Worm (Caenorhabditis elegans) whole organism, L2 larva: ENCODE results near the gene oac-32.

Experiments
- mab-5 ChIP-seq: fragments of 150-350 bp; optimal IDR thresholded peaks from 2 replicates; lab custom pipeline; 2014; ENCODE audit warnings: missing biosample characterization, missing genetic modification characterization
- mdl-1 ChIP-seq, 2 experiments: fragments of 150-350 bp in 1 of 2; sonication (generic microtip) in 1 of 2; optimal IDR thresholded peaks; 2 replicates each; lab custom pipeline; 2017; ENCODE audit warnings: missing biosample characterization in 2 of 2, missing genetic modification characterization in 2 of 2
- nhr-25 ChIP-seq: fragments of 150-350 bp; sonication (generic microtip); optimal IDR thresholded peaks from 3 replicates; lab custom pipeline; 2014; ENCODE audit warnings: missing biosample characterization, missing genetic modification characterization
- ztf-11 ChIP-seq: sonication (generic microtip); optimal IDR thresholded peaks from 2 replicates; lab custom pipeline; 2017; ENCODE audit warnings: missing biosample characterization, missing genetic modification characterization

DNA sequence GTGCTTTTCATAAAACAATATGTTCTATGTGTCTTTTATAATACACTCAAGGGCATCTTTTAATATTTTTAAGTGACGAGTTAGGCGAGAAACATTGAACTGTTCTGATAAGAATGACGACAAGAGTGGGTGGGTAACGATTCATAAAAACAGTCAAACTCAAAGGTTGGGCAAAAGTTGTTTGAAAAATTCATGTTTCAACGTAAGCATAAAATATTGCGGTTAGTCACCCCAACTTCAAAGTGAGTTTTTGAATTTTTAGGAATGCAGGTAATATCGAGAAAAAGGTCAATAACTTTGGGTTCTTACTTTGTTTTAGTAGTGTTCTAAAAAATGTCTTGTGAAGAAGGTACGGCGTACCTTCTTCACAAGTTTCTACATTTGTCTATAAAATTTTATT, 3.8 kb downstream of the oac-32 start, which contains the start of gene oac-31:
- TF ChIP-seq ztf-11 (no peak), mab-5 (no peak), mdl-1 (tag; optimal IDR thresholded peaks at IDR 0.05; lab: Kevin White, UChicago) (no peak), nhr-25 (tag; lab: Kevin White, UChicago) (no peak)
